Worm (Caenorhabditis elegans): ENCODE data around the gene F19H6.4.
A peak's percentile ranks its signal among the peaks of the same experiment; 100 is the strongest.

The F19H6.4 gene

ce11 chrX:12362951-12363486, 2.5 kb upstream of the F19H6.4 start (continued):
- TF ChIP-seq nhr-25 (tag; optimal IDR thresholded peaks at IDR 0.05; ENCODE audit: borderline replicate concordance, insufficient read depth), result peak; percentile 84
- peak; percentile 76 for TF ChIP-seq zfp-2 (tag; optimal IDR thresholded peaks at IDR 0.05)
- peak; percentile 50 for TF ChIP-seq attf-4 (tag; optimal IDR thresholded peaks at IDR 0.05)
- TF ChIP-seq mdl-1 (tag; optimal IDR thresholded peaks at IDR 0.05), result peak; percentile 87 to 89
- peak; percentile 96 for TF ChIP-seq hlh-11 (tag; optimal IDR thresholded peaks at IDR 0.05)
- TF ChIP-seq tag-97 (GFP tag; IDR thresholded peaks at IDR 0.05), result peak; percentile 76
- 0 out of 2 replicates have a peak, but pooled peaks have one; percentile 32 for TF ChIP-seq ceh-44 (GFP tag; IDR thresholded peaks at IDR 0.05)
- TF ChIP-seq unc-39 (tag; optimal IDR thresholded peaks at IDR 0.05), result peak; percentile 38
- TF ChIP-seq D1046.2 (GFP tag; IDR thresholded peaks at IDR 0.05), result peak; percentile 87; the same call in 1 of the 2 replicates
- TF ChIP-seq ztf-11 (tag; optimal IDR thresholded peaks at IDR 0.05), result peak; percentile 56
- TF ChIP-seq spr-3 (GFP tag; optimal IDR thresholded peaks at IDR 0.05), result peak; percentile 91
- TF ChIP-seq daf-12 (tag; optimal IDR thresholded peaks at IDR 0.05), result peak; percentile 9
- TF ChIP-seq ZK337.2 (GFP tag; IDR thresholded peaks at IDR 0.05), result peak; percentile 83; the same call in 1 of the 2 replicates
- TF ChIP-seq Y105C5A.15 (GFP tag; IDR thresholded peaks at IDR 0.05), result peak; percentile 70; the same call in 1 of the 2 replicates
- TF ChIP-seq ceh-62 (tag; optimal IDR thresholded peaks at IDR 0.05), result peak; percentile 40
- peak; percentile 95 for TF ChIP-seq zfp-3 (GFP tag; conservative IDR thresholded peaks at IDR 0.05)
- peak; percentile 96 for TF ChIP-seq tra-1 (GFP tag; IDR thresholded peaks at IDR 0.05)
- TF ChIP-seq ama-1 (optimal IDR thresholded peaks at IDR 0.05), result no peak
- peak; percentile 67 for TF ChIP-seq daf-19 (GFP tag; conservative IDR thresholded peaks at IDR 0.05)
- TF ChIP-seq arid-1 (GFP tag; conservative IDR thresholded peaks at IDR 0.05), result peak; percentile 76
- TF ChIP-seq jun-1 (tag; optimal IDR thresholded peaks at IDR 0.05), result peak; percentile 99
- peak; percentile 93 for TF ChIP-seq saeg-2 (GFP tag; IDR thresholded peaks at IDR 0.05)
- peak; percentile 99 for TF ChIP-seq rbr-2 (tag; optimal IDR thresholded peaks at IDR 0.05)
- TF ChIP-seq ceh-28 (tag; optimal IDR thresholded peaks at IDR 0.05), result peak; percentile 98
- TF ChIP-seq madf-9 (GFP tag; conservative IDR thresholded peaks at IDR 0.05), result peak; percentile 95
- TF ChIP-seq lin-39 (tag; optimal IDR thresholded peaks at IDR 0.05), result peak; percentile 92
- peak in 1 of 2 experiments; percentile 85; a peak in 1 of 4 replicates for TF ChIP-seq madf-5 (GFP tag; IDR thresholded peaks at IDR 0.05)
- TF ChIP-seq dmd-9 (GFP tag; IDR thresholded peaks at IDR 0.05), result peak; percentile 64; the same call in 1 of the 2 replicates
- TF ChIP-seq pqm-1 (tag; optimal IDR thresholded peaks at IDR 0.05), result peak; percentile 65
- peak; percentile 98 for TF ChIP-seq duxl-1 (tag; optimal IDR thresholded peaks at IDR 0.05; ENCODE audit: poor library complexity)
- peak; percentile 32 for TF ChIP-seq R02D3.7 (tag; optimal IDR thresholded peaks at IDR 0.05)
- TF ChIP-seq mxl-3 (GFP tag; optimal IDR thresholded peaks at IDR 0.05), result peak; percentile 89
- peak; percentile 92 for TF ChIP-seq lin-1 (GFP tag; IDR thresholded peaks at IDR 0.05)
- TF ChIP-seq F37D6.2 (tag; optimal IDR thresholded peaks at IDR 0.05), result peak; percentile 98
- peak; percentile 89 for TF ChIP-seq ceh-32 (tag; optimal IDR thresholded peaks at IDR 0.05; ENCODE audit: poor library complexity)
- TF ChIP-seq snpc-4 (tag; optimal IDR thresholded peaks at IDR 0.05), result peak; percentile 50
- TF ChIP-seq Y5F2A.4 (GFP tag; optimal IDR thresholded peaks at IDR 0.05), result peak; percentile 90
- TF ChIP-seq mxl-2 (GFP tag; conservative IDR thresholded peaks at IDR 0.05), result peak; percentile 83
- TF ChIP-seq mes-2 (tag; optimal IDR thresholded peaks at IDR 0.05; ENCODE audit: poor library complexity, severe bottlenecking), result peak; percentile 94
- peak; percentile 98 for TF ChIP-seq fos-1 (tag; optimal IDR thresholded peaks at IDR 0.05)
- TF ChIP-seq lsy-2 (tag; optimal IDR thresholded peaks at IDR 0.05), result peak; percentile 94 to 97
- peak; percentile 94 to 99 for TF ChIP-seq daf-16 (GFP tag; optimal IDR thresholded peaks at IDR 0.05)
- TF ChIP-seq daf-16 (tag; optimal IDR thresholded peaks at IDR 0.05), result peak; percentile 99
- peak; percentile 100 for TF ChIP-seq fkh-10 (GFP tag; optimal IDR thresholded peaks at IDR 0.05)
- peak; percentile 29 to 68 for TF ChIP-seq ZK546.5 (tag; optimal IDR thresholded peaks at IDR 0.05)
- TF ChIP-seq F10B5.3 (tag; optimal IDR thresholded peaks at IDR 0.05), result peak; percentile 95
- peak; percentile 97 for TF ChIP-seq ceh-20 (GFP tag; IDR thresholded peaks at IDR 0.05)
- 0 out of 2 replicates have a peak, but pooled peaks have one; percentile 5 for TF ChIP-seq dmd-8 (GFP tag; IDR thresholded peaks at IDR 0.05)
- peak; percentile 100 for TF ChIP-seq dve-1 (tag; optimal IDR thresholded peaks at IDR 0.05; ENCODE audit: insufficient read depth)
- TF ChIP-seq nhr-42 (GFP tag; IDR thresholded peaks at IDR 0.05), result peak; percentile 97
